Fruit fly (Drosophila melanogaster): ENCODE results near the gene CG3698.
A peak's percentile ranks its signal among the peaks of the same experiment; 100 is the strongest.

The CG3698 gene

DNA sequence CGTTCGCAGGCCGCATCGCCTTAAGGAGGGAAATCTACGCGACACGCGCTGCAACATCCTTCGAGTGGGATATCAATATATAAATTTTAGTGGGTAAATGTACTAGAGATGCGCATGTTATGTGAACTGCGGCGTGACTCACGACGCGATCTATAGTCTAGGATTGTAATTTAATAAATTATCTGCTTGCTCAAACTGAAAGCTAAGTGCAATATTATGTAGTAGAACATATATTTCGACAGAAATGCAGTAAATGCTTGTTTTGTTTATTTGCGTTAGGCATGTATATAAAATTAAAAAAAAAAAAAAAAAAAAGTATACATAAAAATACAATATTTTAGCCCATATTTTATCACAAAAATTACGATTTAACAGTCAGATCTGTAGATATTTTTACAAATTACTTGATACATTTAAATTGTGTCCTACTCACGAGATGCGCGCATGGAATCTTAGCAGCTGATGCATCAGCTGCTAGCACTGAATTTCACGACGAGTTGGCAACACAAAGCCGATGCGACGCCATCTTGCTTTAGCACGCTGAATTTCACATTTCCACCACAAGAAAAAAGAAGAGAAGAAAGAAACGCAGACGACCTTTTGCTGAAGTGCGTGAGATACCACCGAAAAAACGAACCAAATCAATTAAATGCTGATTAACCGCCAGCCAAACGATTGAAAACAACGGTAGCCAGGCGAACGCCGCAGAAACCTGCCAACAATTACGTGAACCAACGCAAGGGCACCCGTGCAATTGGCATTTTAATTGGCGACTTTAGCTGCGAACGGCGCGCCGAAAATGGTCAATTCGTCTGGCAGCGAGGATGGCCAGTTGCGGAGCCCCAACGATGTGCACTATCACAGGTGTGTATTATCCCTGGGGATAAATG is 26.9 kb downstream of the CG3698 start, which contains the start of the genes CG4042 and Pitslre:
Gene CG4042 (minus strand): TSS at position 507 of the 890 bp plus-strand sequence.
Gene Pitslre (plus strand): TSS at position 528 of the 890 bp plus-strand sequence.
- no peak for TF ChIP-seq pros (GFP tag; optimal IDR thresholded peaks at IDR 0.05)
- no peak for TF ChIP-seq gsb-n (tag; optimal IDR thresholded peaks at IDR 0.05)
- no peak for TF ChIP-seq CG4707 (GFP tag; optimal IDR thresholded peaks at IDR 0.05)
- no peak for TF ChIP-seq Vsx1 (GFP tag; optimal IDR thresholded peaks at IDR 0.05)
- TF ChIP-seq BtbVII (GFP tag; optimal IDR thresholded peaks at IDR 0.05), result peak; percentile 0
- TF ChIP-seq CrebB (tag; optimal IDR thresholded peaks at IDR 0.05), result no peak
- TF ChIP-seq CG4328 (GFP tag; optimal IDR thresholded peaks at IDR 0.05), result no peak
- no peak for TF ChIP-seq CG8359 (GFP tag; optimal IDR thresholded peaks at IDR 0.05; ENCODE audit: borderline replicate concordance)
- peak in 1 of 2 experiments; percentile 5 for TF ChIP-seq bsh (GFP tag; optimal IDR thresholded peaks at IDR 0.05)
- no peak for TF ChIP-seq Hey (tag; optimal IDR thresholded peaks at IDR 0.05)
- peak; percentile 29 for TF ChIP-seq chn (GFP tag; optimal IDR thresholded peaks at IDR 0.05)
- no peak for TF ChIP-seq Med (GFP tag)
- TF ChIP-seq Neu2 (GFP tag; optimal IDR thresholded peaks at IDR 0.05; ENCODE audit: borderline replicate concordance), result no peak
- TF ChIP-seq CG31441 (GFP tag; IDR thresholded peaks at IDR 0.05), result 0 out of 2 replicates have a peak, but pooled peaks have one; percentile 33
- TF ChIP-seq zen (tag; optimal IDR thresholded peaks at IDR 0.05), result no peak
- no peak for TF ChIP-seq zf30C (GFP tag; optimal IDR thresholded peaks at IDR 0.05)
- TF ChIP-seq cg (GFP tag; optimal IDR thresholded peaks at IDR 0.05), result no peak
- peak; percentile 48 for TF ChIP-seq Ets97D (GFP tag; optimal IDR thresholded peaks at IDR 0.05)
- TF ChIP-seq abd-A (tag; optimal IDR thresholded peaks at IDR 0.05), result no peak
- TF ChIP-seq sd (tag; optimal IDR thresholded peaks at IDR 0.05), result no peak
- peak; percentile 81 for TF ChIP-seq CG13287 (GFP tag; IDR thresholded peaks at IDR 0.05; ENCODE audit: partially characterized antibody)
- TF ChIP-seq CG34376 (GFP tag; optimal IDR thresholded peaks at IDR 0.05), result no peak
- TF ChIP-seq CG3407 (GFP tag; optimal IDR thresholded peaks at IDR 0.05), result peak; percentile 8
- peak; percentile 59 for TF ChIP-seq Sox100B (GFP tag; optimal IDR thresholded peaks at IDR 0.05)
- no peak for TF ChIP-seq CG13894 (tag; optimal IDR thresholded peaks at IDR 0.05)
- 0 out of 2 replicates have a peak, but pooled peaks have one; percentile 23 for TF ChIP-seq ap (GFP tag; IDR thresholded peaks at IDR 0.05)
- TF ChIP-seq pb (GFP tag; optimal IDR thresholded peaks at IDR 0.05), result no peak
- no peak for TF ChIP-seq CG17612 (GFP tag; IDR thresholded peaks at IDR 0.05)
- 0 out of 4 replicates have a peak, but pooled peaks have one; percentile 15 for TF ChIP-seq chinmo (GFP tag; IDR thresholded peaks at IDR 0.05; ENCODE audit: partially characterized antibody)
- TF ChIP-seq CG14667 (GFP tag; IDR thresholded peaks at IDR 0.05), result no peak
- no peak for TF ChIP-seq pan (optimal IDR thresholded peaks at IDR 0.05)
- no peak for TF ChIP-seq pan (GFP tag; optimal IDR thresholded peaks at IDR 0.05 in 1 of 2, IDR thresholded peaks at IDR 0.05 in 1 of 2)
- peak; percentile 26 for TF ChIP-seq CG3995 (GFP tag; optimal IDR thresholded peaks at IDR 0.05)
- no peak for TF ChIP-seq CG5245 (GFP tag; optimal IDR thresholded peaks at IDR 0.05)
- TF ChIP-seq Ada2b (GFP tag; IDR thresholded peaks at IDR 0.05), result no peak
- TF ChIP-seq Dfd (GFP tag; optimal IDR thresholded peaks at IDR 0.05), result no peak
- TF ChIP-seq Rx (GFP tag; IDR thresholded peaks at IDR 0.05), result no peak
- TF ChIP-seq ATbp (GFP tag; optimal IDR thresholded peaks at IDR 0.05), result no peak
- no peak for TF ChIP-seq CG8765 (GFP tag; IDR thresholded peaks at IDR 0.05)
- peak; percentile 31 for TF ChIP-seq pzg (GFP tag; optimal IDR thresholded peaks at IDR 0.05)
- peak; percentile 90 for TF ChIP-seq Dll (GFP tag; IDR thresholded peaks at IDR 0.05; ENCODE audit: partially characterized antibody)
- peak; percentile 75 for TF ChIP-seq Doc3 (GFP tag; IDR thresholded peaks at IDR 0.05; ENCODE audit: partially characterized antibody)
- TF ChIP-seq nom (GFP tag; optimal IDR thresholded peaks at IDR 0.05), result no peak
- no peak for TF ChIP-seq CG4404 (GFP tag; IDR thresholded peaks at IDR 0.05)
- no peak for TF ChIP-seq CG2889 (GFP tag; IDR thresholded peaks at IDR 0.05)
- peak; percentile 44 for TF ChIP-seq slbo (GFP tag; IDR thresholded peaks at IDR 0.05)
- no peak for TF ChIP-seq CG31365 (tag; optimal IDR thresholded peaks at IDR 0.05)
- peak; percentile 61 for TF ChIP-seq vnd (GFP tag; IDR thresholded peaks at IDR 0.05; ENCODE audit: partially characterized antibody)

Data from whole organism, embryonic.